Worm (Caenorhabditis elegans): ENCODE measurements around the gene fbxa-164.
A peak's percentile ranks its signal among the peaks of the same experiment; 100 is the strongest.

fbxa-164 gene

DNA sequence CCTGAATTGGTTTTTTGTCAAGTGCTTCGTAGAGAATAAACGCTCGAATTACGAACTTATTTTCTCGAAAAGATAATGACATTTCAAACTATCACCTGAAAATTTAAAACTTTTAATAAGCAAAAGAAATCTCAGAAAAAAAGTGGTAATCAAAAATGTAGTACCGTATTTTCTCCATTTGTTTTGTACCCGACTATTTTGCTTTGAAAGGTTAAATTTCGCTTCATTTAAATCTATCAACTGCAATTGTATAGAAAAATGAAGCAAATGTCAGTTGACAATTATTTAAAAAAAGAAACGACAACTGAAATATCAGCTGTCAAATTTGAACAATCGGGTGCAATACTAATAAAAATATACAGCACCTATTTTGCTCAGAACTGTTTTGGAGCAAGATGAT is 7.3 kb upstream of the fbxa-164 start, which contains the start of gene fbxa-158:
fbxa-158 (minus strand) TSS at position 101 of the 400 bp plus-strand sequence.
- no peak for TF ChIP-seq skn-1 (tag; optimal IDR thresholded peaks at IDR 0.05)
- no peak for TF ChIP-seq saeg-2 (GFP tag; IDR thresholded peaks at IDR 0.05)
- TF ChIP-seq spr-3 (GFP tag; optimal IDR thresholded peaks at IDR 0.05), result no peak
- TF ChIP-seq gei-8 (GFP tag; optimal IDR thresholded peaks at IDR 0.05), result no peak
- no peak for TF ChIP-seq ceh-28 (tag; optimal IDR thresholded peaks at IDR 0.05)
- TF ChIP-seq nhr-6 (tag; optimal IDR thresholded peaks at IDR 0.05), result no peak
- TF ChIP-seq F37D6.2 (tag; optimal IDR thresholded peaks at IDR 0.05), result no peak
- TF ChIP-seq aly-2 (tag; optimal IDR thresholded peaks at IDR 0.05), result no peak
- no peak for TF ChIP-seq hif-1 (tag; optimal IDR thresholded peaks at IDR 0.05)
- TF ChIP-seq ces-1 (GFP tag; optimal IDR thresholded peaks at IDR 0.05), result no peak
- no peak for TF ChIP-seq ceh-32 (tag; optimal IDR thresholded peaks at IDR 0.05; ENCODE audit: poor library complexity)

DNA sequence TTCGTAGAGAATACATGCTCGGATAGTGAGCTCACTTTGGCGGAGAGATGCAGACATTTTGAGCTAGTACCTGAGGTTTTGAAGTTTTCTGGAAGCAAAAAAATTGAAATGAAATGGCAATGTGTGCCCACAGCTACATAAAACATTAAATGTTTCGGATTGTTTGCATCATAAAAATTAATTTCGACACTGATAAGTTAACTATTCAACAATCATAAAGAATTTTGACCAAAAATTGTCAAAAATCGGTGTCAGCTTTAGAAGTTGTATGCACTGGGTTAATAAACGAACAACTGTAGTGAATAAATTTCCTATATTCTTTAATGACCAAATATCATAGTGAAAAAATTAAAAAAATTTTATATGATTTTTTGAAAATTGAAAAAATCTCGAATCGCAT is 5.1 kb upstream of the fbxa-164 start, which contains the start of gene fbxa-166:
fbxa-166 (minus strand) TSS at position 101 of the 400 bp plus-strand sequence.
- TF ChIP-seq nhr-25 (tag; optimal IDR thresholded peaks at IDR 0.05; ENCODE audit: borderline replicate concordance, insufficient read depth) (no peak), aha-1 (tag) (peak; percentile 45), nhr-28 (tag; optimal IDR thresholded peaks at IDR 0.05) (no peak)

ce11 chrII:1616382-1616781 is 2.5 kb upstream of the fbxa-164 start, which contains the start of gene fbxa-165:
TSS of gene fbxa-165 (minus strand) at chrII:1616482.
- peak in 1 of 2 experiments; percentile 36 for TF ChIP-seq unc-62 (GFP tag; optimal IDR thresholded peaks at IDR 0.05 in 1 of 2)
- no peak for TF ChIP-seq unc-62 (tag; optimal IDR thresholded peaks at IDR 0.05)
- TF ChIP-seq rbr-2 (tag; optimal IDR thresholded peaks at IDR 0.05), result no peak

ce11 chrII:1610630-1611029 is 3.2 kb downstream of the fbxa-164 start, which contains the start of gene fbxa-163:
TSS of gene fbxa-163 (minus strand) at chrII:1610730.
- peak; percentile 13 for TF ChIP-seq nhr-28 (tag; optimal IDR thresholded peaks at IDR 0.05)
- TF ChIP-seq lin-1 (GFP tag; IDR thresholded peaks at IDR 0.05), result no peak
- no peak for TF ChIP-seq vab-7 (GFP tag; IDR thresholded peaks at IDR 0.05)
- TF ChIP-seq unc-62 (GFP tag; optimal IDR thresholded peaks at IDR 0.05 in 1 of 2), result peak in 1 of 2 experiments; percentile 28
- TF ChIP-seq unc-62 (tag; optimal IDR thresholded peaks at IDR 0.05), result no peak
- peak; percentile 41 for TF ChIP-seq pqm-1 (tag; optimal IDR thresholded peaks at IDR 0.05)
- no peak for TF ChIP-seq daf-16 (GFP tag; optimal IDR thresholded peaks at IDR 0.05)
- TF ChIP-seq daf-16 (tag; optimal IDR thresholded peaks at IDR 0.05), result peak; percentile 19

DNA sequence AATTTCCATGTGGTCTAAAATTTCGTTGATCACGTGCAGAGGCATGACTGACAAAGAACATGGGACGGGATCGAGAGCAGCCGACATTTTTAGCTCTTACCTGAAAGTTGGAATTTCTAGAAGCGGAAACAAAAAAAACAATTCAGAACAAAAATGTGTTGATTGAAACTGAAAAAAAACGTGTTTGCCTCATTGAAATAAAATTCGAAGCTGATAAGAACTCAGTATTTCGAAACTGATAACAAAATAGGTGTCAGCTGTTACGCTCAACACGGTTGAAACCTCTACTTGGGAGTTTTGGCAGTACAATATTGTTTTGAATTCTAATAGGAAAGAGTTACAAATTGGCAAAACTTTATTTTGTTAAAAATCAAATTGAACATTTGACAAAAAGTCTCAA is 5.0 kb downstream of the fbxa-164 start:
- no peak for TF ChIP-seq ceh-82 (tag; optimal IDR thresholded peaks at IDR 0.05)
- peak; percentile 56 for TF ChIP-seq hlh-11 (tag; optimal IDR thresholded peaks at IDR 0.05)
- TF ChIP-seq nhr-28 (tag; optimal IDR thresholded peaks at IDR 0.05), result peak; percentile 59
- no peak for TF ChIP-seq lin-1 (GFP tag; IDR thresholded peaks at IDR 0.05)
- TF ChIP-seq pqm-1 (tag; optimal IDR thresholded peaks at IDR 0.05), result peak; percentile 82
- TF ChIP-seq nhr-77 (tag; optimal IDR thresholded peaks at IDR 0.05), result peak; percentile 49
- no peak for TF ChIP-seq mdt-29 (GFP tag; IDR thresholded peaks at IDR 0.05)
- no peak for TF ChIP-seq daf-16 (GFP tag; optimal IDR thresholded peaks at IDR 0.05)
- peak; percentile 85 for TF ChIP-seq daf-16 (tag; optimal IDR thresholded peaks at IDR 0.05)
- TF ChIP-seq mxl-3 (GFP tag; optimal IDR thresholded peaks at IDR 0.05), result peak; percentile 31

DNA sequence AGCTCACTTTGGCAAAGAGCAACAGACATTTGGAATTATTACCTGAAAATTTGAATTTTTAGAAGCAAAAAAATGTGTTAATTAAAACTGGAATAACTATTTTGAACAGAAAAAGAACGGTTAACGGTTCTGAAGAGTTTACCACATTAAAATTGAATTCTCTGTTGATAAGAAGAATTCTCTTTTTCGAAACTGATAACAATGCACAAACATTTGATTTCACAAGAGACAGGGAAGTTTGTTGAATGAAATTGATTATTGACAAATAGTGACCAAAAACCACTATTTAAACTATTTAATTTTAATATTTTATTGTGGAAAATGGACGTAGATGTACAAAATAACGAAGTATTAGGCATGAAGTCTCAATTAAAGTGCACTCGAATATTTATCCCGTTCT is 6.3 kb downstream of the fbxa-164 start:
- TF ChIP-seq nhr-28 (tag; optimal IDR thresholded peaks at IDR 0.05), result peak; percentile 48
- TF ChIP-seq daf-16 (GFP tag; optimal IDR thresholded peaks at IDR 0.05), result no peak
- peak; percentile 86 for TF ChIP-seq daf-16 (tag; optimal IDR thresholded peaks at IDR 0.05)
- TF ChIP-seq sdz-12 (GFP tag; optimal IDR thresholded peaks at IDR 0.05), result no peak
- TF ChIP-seq pqm-1 (tag; optimal IDR thresholded peaks at IDR 0.05), result peak; percentile 80
- peak; percentile 46 for TF ChIP-seq nhr-77 (tag; optimal IDR thresholded peaks at IDR 0.05)
- TF ChIP-seq dpl-1 (GFP tag; optimal IDR thresholded peaks at IDR 0.05), result no peak
- no peak for TF ChIP-seq snpc-4 (tag; optimal IDR thresholded peaks at IDR 0.05)
- TF ChIP-seq hlh-11 (tag; optimal IDR thresholded peaks at IDR 0.05), result peak; percentile 15
